Fruit fly (Drosophila melanogaster) whole organism, embryonic: ENCODE measurements around the gene Caf1-55.

ENCODE experiments used
- CG10431 ChIP-seq: fragments of 200-800 bp; sonication (Bioruptor generic); optimal IDR thresholded peaks from 3 replicates; lab custom pipeline; 2018; ENCODE audit warnings: missing biosample characterization, mild to moderate bottlenecking, missing genetic modification characterization
- CG11398 ChIP-seq: fragments of 200-800 bp; sonication (Bioruptor generic); optimal IDR thresholded peaks from 2 replicates; lab custom pipeline; 2016; ENCODE audit warnings: missing biosample characterization, missing genetic modification characterization
- CG12155 ChIP-seq: fragments of 200-800 bp; sonication (Bioruptor generic); optimal IDR thresholded peaks from 3 replicates; lab custom pipeline; 2016; ENCODE audit warnings: missing biosample characterization, missing genetic modification characterization
- CG12219 ChIP-seq: fragments of 200-800 bp; sonication (Bioruptor generic); optimal IDR thresholded peaks from 3 replicates; lab custom pipeline; 2018; ENCODE audit warnings: missing biosample characterization, mild to moderate bottlenecking, missing genetic modification characterization
- CG1233 ChIP-seq: fragments of 200-800 bp; sonication (Bioruptor generic); optimal IDR thresholded peaks from 4 replicates; lab custom pipeline; 2018; ENCODE audit warnings: missing biosample characterization, mild to moderate bottlenecking, missing genetic modification characterization
- CG12942 ChIP-seq: fragments of 200-800 bp; sonication (Bioruptor generic); optimal IDR thresholded peaks from 3 replicates; lab custom pipeline; 2016; ENCODE audit warnings: missing biosample characterization, missing genetic modification characterization
- CG13624 ChIP-seq: fragments of 200-800 bp; sonication (Bioruptor generic); optimal IDR thresholded peaks from 2 replicates; lab custom pipeline; 2016; ENCODE audit warnings: missing biosample characterization, missing genetic modification characterization
- CG13894 ChIP-seq: fragments of 200-800 bp; sonication (Bioruptor generic); optimal IDR thresholded peaks from 3 replicates; lab custom pipeline; 2018; ENCODE audit warnings: missing biosample characterization, mild to moderate bottlenecking, missing genetic modification characterization, moderate library complexity
- CG14441 ChIP-seq: fragments of 200-800 bp; sonication (Bioruptor generic); IDR thresholded peaks from 2 replicates; pipeline ENCODE4 v1.3.6; 2022; ENCODE audit warnings: missing biosample characterization, missing genetic modification characterization
- CG14710 ChIP-seq: fragments of 200-800 bp; sonication (Bioruptor generic); optimal IDR thresholded peaks from 3 replicates; lab custom pipeline; 2019; ENCODE audit warnings: missing biosample characterization, mild to moderate bottlenecking, missing genetic modification characterization, moderate library complexity
- CG15479 ChIP-seq: fragments of 200-800 bp; sonication (Bioruptor generic); optimal IDR thresholded peaks from 3 replicates; lab custom pipeline; 2019; ENCODE audit warnings: missing biosample characterization, mild to moderate bottlenecking, missing genetic modification characterization, moderate library complexity
- CG15601 ChIP-seq: fragments of 200-800 bp; sonication (Bioruptor generic); optimal IDR thresholded peaks from 3 replicates; lab custom pipeline; 2019; ENCODE audit warnings: missing biosample characterization, mild to moderate bottlenecking, missing genetic modification characterization, moderate library complexity
- CG17328 ChIP-seq: fragments of 200-800 bp; sonication (Bioruptor generic); IDR thresholded peaks from 2 replicates; pipeline ENCODE4 v1.3.6; 2022; ENCODE audit warnings: missing biosample characterization, missing genetic modification characterization
- CG17359 ChIP-seq: fragments of 200-800 bp; sonication (Bioruptor generic); optimal IDR thresholded peaks from 3 replicates; lab custom pipeline; 2018; ENCODE audit warnings: missing biosample characterization, mild to moderate bottlenecking, missing genetic modification characterization, moderate library complexity
- CG17802 ChIP-seq: fragments of 200-800 bp; sonication (Bioruptor generic); optimal IDR thresholded peaks from 2 replicates; lab custom pipeline; 2018; ENCODE audit warnings: missing biosample characterization, mild to moderate bottlenecking, missing genetic modification characterization, moderate library complexity
- CG18262 ChIP-seq: fragments of 200-800 bp; optimal IDR thresholded peaks from 3 replicates; lab custom pipeline; 2019; ENCODE audit warnings: missing biosample characterization, mild to moderate bottlenecking, missing genetic modification characterization, moderate library complexity
- CG2889 ChIP-seq: fragments of 200-800 bp; sonication (Bioruptor generic); IDR thresholded peaks from 3 replicates; pipeline ENCODE4 v1.3.6; 2022; ENCODE audit warnings: missing biosample characterization, missing genetic modification characterization
- CG3163 ChIP-seq: fragments of 200-800 bp; sonication (Bioruptor generic); optimal IDR thresholded peaks from 3 replicates; lab custom pipeline; 2016; ENCODE audit warnings: missing biosample characterization, missing genetic modification characterization
- CG33213 ChIP-seq: fragments of 200-800 bp; sonication (Bioruptor generic); optimal IDR thresholded peaks from 3 replicates; lab custom pipeline; 2016; ENCODE audit warnings: missing biosample characterization, missing genetic modification characterization
- CG3407 ChIP-seq: fragments of 200-800 bp; sonication (Bioruptor generic); optimal IDR thresholded peaks from 2 replicates; lab custom pipeline; 2018; ENCODE audit warnings: missing biosample characterization, mild to moderate bottlenecking, missing genetic modification characterization
- CG6175 ChIP-seq: fragments of 200-800 bp; sonication (Bioruptor generic); IDR thresholded peaks from 3 replicates; pipeline ENCODE4 v1.3.6; 2022; ENCODE audit warnings: missing biosample characterization, missing genetic modification characterization
- CG6683 ChIP-seq: fragments of 200-800 bp; sonication (Bioruptor generic); optimal IDR thresholded peaks from 2 replicates; lab custom pipeline; 2017; ENCODE audit warnings: missing biosample characterization, mild to moderate bottlenecking, missing genetic modification characterization, missing genetic modification reagents
- CG7786 ChIP-seq: fragments of 200-800 bp; sonication (Bioruptor generic); optimal IDR thresholded peaks from 2 replicates; lab custom pipeline; 2016; ENCODE audit warnings: missing biosample characterization, missing genetic modification characterization
- CG9932 ChIP-seq: fragments of 200-800 bp; sonication (Bioruptor generic); IDR thresholded peaks from 2 replicates; pipeline ENCODE4 v1.3.6; 2022; ENCODE audit warnings: missing biosample characterization, missing genetic modification characterization
- Chrac-16 ChIP-seq: fragments of 200-800 bp; sonication (Bioruptor generic); optimal IDR thresholded peaks from 3 replicates; lab custom pipeline; 2016; ENCODE audit warnings: missing biosample characterization, missing genetic modification characterization
- CoRest ChIP-seq: fragments of 200-800 bp; sonication (Bioruptor generic); optimal IDR thresholded peaks from 3 replicates; lab custom pipeline; 2018; ENCODE audit warnings: missing biosample characterization, mild to moderate bottlenecking, missing genetic modification characterization, moderate library complexity
- Drgx ChIP-seq: fragments of 200-800 bp; sonication (Bioruptor generic); IDR thresholded peaks from 2 replicates; pipeline ENCODE4 v1.3.6; 2022; ENCODE audit warnings: missing biosample characterization, missing genetic modification characterization
- GATAe ChIP-seq: fragments of 200-800 bp; sonication (Bioruptor generic); conservative IDR thresholded peaks from 2 replicates; pipeline ENCODE4 v1.3.6; 2022; ENCODE audit warnings: missing biosample characterization, missing genetic modification characterization
- Hmr ChIP-seq: fragments of 200-800 bp; sonication (Bioruptor generic); optimal IDR thresholded peaks from 3 replicates; lab custom pipeline; 2017; ENCODE audit warnings: mild to moderate bottlenecking, missing biosample characterization, missing genetic modification reagents, missing genetic modification characterization
- Hr78 ChIP-seq, 2 experiments: fragments of 200-800 bp in 1 of 2; fragments of >200 bp in 1 of 2; sonication (Bioruptor generic) in 1 of 2; optimal IDR thresholded peaks; 2 replicates each; lab custom pipeline; 2017 to 2019; ENCODE audit warnings: missing biosample characterization in 2 of 2, missing genetic modification characterization in 2 of 2, mild to moderate bottlenecking in 1 of 2, moderate library complexity in 1 of 2
- NC2β ChIP-seq: fragments of 200-800 bp; sonication (Bioruptor generic); optimal IDR thresholded peaks from 2 replicates; lab custom pipeline; 2016; ENCODE audit warnings: missing biosample characterization, missing genetic modification characterization
- Poxn ChIP-seq: fragments of 200-800 bp; sonication (Bioruptor generic); IDR thresholded peaks from 2 replicates; pipeline ENCODE4 v1.3.6; 2022; ENCODE audit warnings: missing biosample characterization, missing genetic modification characterization
- dati ChIP-seq: fragments of 200-800 bp; sonication (Bioruptor generic); IDR thresholded peaks from 2 replicates; pipeline ENCODE4 v1.3.6; 2022; ENCODE audit warnings: missing biosample characterization, missing genetic modification characterization
- emc ChIP-seq: fragments of 200-800 bp; sonication (Bioruptor generic); optimal IDR thresholded peaks from 2 replicates; lab custom pipeline; 2016; ENCODE audit warnings: missing biosample characterization, missing genetic modification characterization
- fd96Cb ChIP-seq: fragments of 200-800 bp; sonication (Bioruptor generic); optimal IDR thresholded peaks from 2 replicates; lab custom pipeline; 2018; ENCODE audit warnings: missing biosample characterization, mild to moderate bottlenecking, missing genetic modification characterization, moderate library complexity
- fu2 ChIP-seq: fragments of 200-800 bp; sonication (Bioruptor generic); optimal IDR thresholded peaks from 2 replicates; lab custom pipeline; 2016; ENCODE audit warnings: missing biosample characterization, missing genetic modification characterization
- gfzf ChIP-seq: fragments of 200-800 bp; sonication (Bioruptor generic); optimal IDR thresholded peaks from 2 replicates; lab custom pipeline; 2016; ENCODE audit warnings: missing biosample characterization, mild to moderate bottlenecking, missing genetic modification characterization, moderate library complexity
- gro ChIP-seq: fragments of 200-800 bp; sonication (Bioruptor generic); optimal IDR thresholded peaks from 2 replicates; lab custom pipeline; 2016; ENCODE audit warnings: missing biosample characterization, missing genetic modification characterization
- inv ChIP-seq: fragments of 200-800 bp; sonication (Bioruptor generic); IDR thresholded peaks from 2 replicates; pipeline ENCODE4 v1.3.6; 2022; ENCODE audit warnings: missing biosample characterization, missing genetic modification characterization; ENCODE audit not compliant: partially characterized antibody
- kay ChIP-seq: fragments of 200-800 bp; sonication (Bioruptor generic); optimal IDR thresholded peaks from 2 replicates; lab custom pipeline; 2016; ENCODE audit warnings: missing biosample characterization, missing genetic modification characterization
- mirr ChIP-seq: fragments of 200-800 bp; sonication (Bioruptor generic); optimal IDR thresholded peaks from 3 replicates; lab custom pipeline; 2018; ENCODE audit warnings: missing biosample characterization, mild to moderate bottlenecking, missing genetic modification characterization
- phol ChIP-seq: fragments of 200-800 bp; sonication (Bioruptor generic); optimal IDR thresholded peaks from 3 replicates; lab custom pipeline; 2018; ENCODE audit warnings: missing biosample characterization, mild to moderate bottlenecking, missing genetic modification characterization, moderate library complexity
- repo ChIP-seq: fragments of 200-800 bp; sonication (Bioruptor generic); optimal IDR thresholded peaks from 2 replicates; lab custom pipeline; 2016; ENCODE audit warnings: missing biosample characterization, missing genetic modification characterization
- sc ChIP-seq, 3 experiments: fragments of >200 bp in 2 of 3; fragments of 200-800 bp in 1 of 3; sonication (Bioruptor generic) in 1 of 3; optimal IDR thresholded peaks; 2 replicates in 2 of 3; 3 replicates in 1 of 3; lab custom pipeline; 2017; ENCODE audit warnings: mild to moderate bottlenecking in 1 of 3, missing biosample characterization in 1 of 3, missing genetic modification characterization in 1 of 3, missing genetic modification reagents in 1 of 3
- sim ChIP-seq: fragments of 200-800 bp; sonication (Bioruptor generic); IDR thresholded peaks from 2 replicates; pipeline ENCODE4 v1.3.6; 2022; ENCODE audit warnings: missing biosample characterization, missing genetic modification characterization
- slou ChIP-seq: fragments of 200-800 bp; sonication (Bioruptor generic); optimal IDR thresholded peaks from 3 replicates; lab custom pipeline; 2016; ENCODE audit warnings: missing biosample characterization, missing genetic modification characterization
- sob ChIP-seq: fragments of 200-800 bp; sonication (Bioruptor generic); IDR thresholded peaks from 2 replicates; pipeline ENCODE4 v1.3.6; 2022; ENCODE audit warnings: missing biosample characterization, missing genetic modification characterization
- tll ChIP-seq, 2 experiments: fragments of 200-800 bp in 1 of 2; fragments of >200 bp in 1 of 2; sonication (Bioruptor generic) in 1 of 2; optimal IDR thresholded peaks; 2 replicates each; lab custom pipeline; 2017 to 2019; ENCODE audit warnings: missing biosample characterization in 2 of 2, missing genetic modification characterization in 2 of 2, mild to moderate bottlenecking in 1 of 2, moderate library complexity in 1 of 2
- vvl ChIP-seq: fragments of 200-800 bp; sonication (Bioruptor generic); IDR thresholded peaks from 2 replicates; pipeline ENCODE4 v1.3.6; 2022; ENCODE audit warnings: missing biosample characterization, missing genetic modification characterization

The Caf1-55 gene

dm6 chr3R:15229329-15229876, 4.0 kb downstream of the Caf1-55 start, which contains the start of the genes Art3 and mRpS10 (continued):
- peak; percentile 100 for TF ChIP-seq dati (GFP tag; lab: Robert Waterston, UW)
- TF ChIP-seq CG15479 (GFP tag; lab: Kevin White, UChicago), result peak; percentile 96
- peak; percentile 100 for TF ChIP-seq CG9932 (GFP tag; lab: Robert Waterston, UW)
- TF ChIP-seq CG2889, result peak; percentile 100
- TF ChIP-seq GATAe (GFP tag; lab: Robert Waterston, UW), result peak; percentile 100
- TF ChIP-seq Drgx (GFP tag; lab: Robert Waterston, UW), result peak; percentile 100
- peak; percentile 100 for TF ChIP-seq sob (GFP tag; lab: Robert Waterston, UW)
- peak; percentile 100 for TF ChIP-seq CG7786
- TF ChIP-seq CG17328, result peak; percentile 100
- peak; percentile 100 for TF ChIP-seq CG1233
- TF ChIP-seq phol (tag; lab: Kevin White, UChicago), result peak; percentile 100
- peak; percentile 100 for TF ChIP-seq fu2
- peak; percentile 100 for TF ChIP-seq CG11398 (GFP tag; lab: Kevin White, UChicago)
- peak; percentile 100 for TF ChIP-seq emc (GFP tag; lab: Kevin White, UChicago)
- peak; percentile 100 for TF ChIP-seq CG18262 (tag; lab: Kevin White, UChicago)
- peak; percentile 99 for TF ChIP-seq CG3407 (GFP tag; lab: Kevin White, UChicago)
- TF ChIP-seq sc (optimal IDR thresholded peaks at IDR 0.05; lab: Kevin White, UChicago), result no peak
- peak; percentile 100 for TF ChIP-seq sc (GFP tag; optimal IDR thresholded peaks at IDR 0.05; lab: Kevin White, UChicago)
- TF ChIP-seq repo (GFP tag; lab: Kevin White, UChicago), result peak; percentile 100
- TF ChIP-seq NC2β (GFP tag; lab: Kevin White, UChicago), result peak; percentile 100
- peak; percentile 3 to 96 for TF ChIP-seq tll (GFP tag; optimal IDR thresholded peaks at IDR 0.05; lab: Kevin White, UChicago)
- peak; percentile 100 for TF ChIP-seq CG14441
- TF ChIP-seq gro, result peak; percentile 100
- peak; percentile 99 for TF ChIP-seq CG10431 (GFP tag; lab: Kevin White, UChicago)
- peak in 1 of 2 experiments; percentile 98 for TF ChIP-seq Hr78 (GFP tag; optimal IDR thresholded peaks at IDR 0.05; lab: Kevin White, UChicago)
- peak; percentile 100 for TF ChIP-seq CG17359
- peak; percentile 100 for TF ChIP-seq CG12219
- TF ChIP-seq sim (GFP tag; lab: Robert Waterston, UW), result peak; percentile 100
- peak; percentile 100 for TF ChIP-seq CG33213 (GFP tag; lab: Kevin White, UChicago)
- peak; percentile 100 for TF ChIP-seq vvl (GFP tag; lab: Robert Waterston, UW)
- TF ChIP-seq CG14710, result peak; percentile 99
- TF ChIP-seq CG13894 (tag; lab: Kevin White, UChicago), result peak; percentile 100
- peak; percentile 100 for TF ChIP-seq CG6175
- TF ChIP-seq CG12942 (GFP tag; lab: Kevin White, UChicago), result peak; percentile 100
- TF ChIP-seq Chrac-16 (GFP tag; lab: Kevin White, UChicago), result peak; percentile 100
- no peak for TF ChIP-seq inv (GFP tag; lab: Robert Waterston, UW)
- TF ChIP-seq CG12155 (GFP tag; lab: Kevin White, UChicago), result peak; percentile 99
- peak; percentile 100 for TF ChIP-seq Hmr (GFP tag; lab: Kevin White, UChicago)
- peak; percentile 96 for TF ChIP-seq CG3163
- TF ChIP-seq mirr (GFP tag; lab: Kevin White, UChicago), result peak; percentile 100
- TF ChIP-seq kay (GFP tag; lab: Kevin White, UChicago), result peak; percentile 100
- TF ChIP-seq CG17802 (tag; lab: Kevin White, UChicago), result peak; percentile 96
- TF ChIP-seq CG13624 (GFP tag; lab: Kevin White, UChicago), result peak; percentile 100
- peak; percentile 100 for TF ChIP-seq fd96Cb (tag; lab: Kevin White, UChicago)
- TF ChIP-seq CoRest (tag; lab: Kevin White, UChicago), result peak; percentile 100
- TF ChIP-seq CG15601 (tag; lab: Kevin White, UChicago), result peak; percentile 99
- TF ChIP-seq gfzf (GFP tag; lab: Kevin White, UChicago), result peak; percentile 89
- peak; percentile 99 for TF ChIP-seq CG6683 (GFP tag; lab: Kevin White, UChicago)
- peak; percentile 100 for TF ChIP-seq Poxn (GFP tag; lab: Robert Waterston, UW)
- TF ChIP-seq slou, result peak; percentile 100
